Worm (Caenorhabditis elegans) whole organism, L4 larva: ENCODE results near the gene F54E7.9.

Experiments
- Y48G9A.11 ChIP-seq: fragments of 200-800 bp; sonication (Bioruptor generic); IDR thresholded peaks from 2 replicates; pipeline ENCODE4 v1.3.6; 2022; ENCODE audit warnings: missing genetic modification reagents, missing genetic modification characterization, missing compliant biosample characterization
- ceh-44 ChIP-seq: fragments of 200-800 bp; sonication (Bioruptor generic); IDR thresholded peaks from 2 replicates; pipeline ENCODE4 v1.3.6; 2022; ENCODE audit warnings: missing genetic modification reagents, missing genetic modification characterization, missing compliant biosample characterization
- lin-39 ChIP-seq: fragments of 150-350 bp; optimal IDR thresholded peaks from 2 replicates; lab custom pipeline; 2014; ENCODE audit warnings: missing biosample characterization, missing genetic modification reagents, missing genetic modification characterization
- mdl-1 ChIP-seq, 2 experiments: fragments of 150-350 bp in 1 of 2; sonication (generic microtip) in 1 of 2; optimal IDR thresholded peaks; 2 replicates each; lab custom pipeline; 2014 to 2017; ENCODE audit warnings: missing biosample characterization in 2 of 2, missing genetic modification characterization in 2 of 2
- mes-2 ChIP-seq: sonication (generic microtip); optimal IDR thresholded peaks from 2 replicates; lab custom pipeline; 2016; ENCODE audit warnings: missing genotype, mild to moderate bottlenecking, missing genetic modification characterization, missing compliant biosample characterization; ENCODE audit not compliant: poor library complexity, severe bottlenecking
- nhr-10 ChIP-seq: fragments of 150-350 bp; optimal IDR thresholded peaks from 2 replicates; lab custom pipeline; 2014; ENCODE audit warnings: missing biosample characterization, missing genetic modification characterization
- nhr-237 ChIP-seq: sonication (generic microtip); optimal IDR thresholded peaks from 2 replicates; lab custom pipeline; 2017; ENCODE audit warnings: missing biosample characterization, missing genetic modification characterization
- nhr-28 ChIP-seq: fragments of 150-350 bp; optimal IDR thresholded peaks from 2 replicates; lab custom pipeline; 2014; ENCODE audit warnings: missing biosample characterization, missing genetic modification characterization
- nhr-42 ChIP-seq: fragments of 200-800 bp; sonication (Bioruptor generic); IDR thresholded peaks from 2 replicates; pipeline ENCODE4 v1.3.6; 2022; ENCODE audit warnings: missing genetic modification characterization, missing compliant biosample characterization
- pqm-1 ChIP-seq: sonication (generic microtip); optimal IDR thresholded peaks from 2 replicates; lab custom pipeline; 2017; ENCODE audit warnings: missing biosample characterization, missing genetic modification characterization
- unc-39 ChIP-seq: sonication (generic microtip); optimal IDR thresholded peaks from 2 replicates; lab custom pipeline; 2017; ENCODE audit warnings: missing biosample characterization, missing genetic modification characterization
- unc-62 ChIP-seq, 3 experiments: fragments of 150-350 bp in 1 of 3; sonication (generic microtip); optimal IDR thresholded peaks in 2 of 3; peaks in 1 of 3; 1 replicate in 1 of 3; 2 replicates in 2 of 3; lab custom pipeline; 2014 to 2017; ENCODE audit warnings: missing biosample characterization in 3 of 3, missing genetic modification characterization in 3 of 3, missing genetic modification reagents in 3 of 3, missing genotype in 1 of 3
- zip-2 ChIP-seq: fragments of 150-350 bp; optimal IDR thresholded peaks from 2 replicates; lab custom pipeline; 2014; ENCODE audit warnings: missing biosample characterization, missing genetic modification characterization
- ztf-11 ChIP-seq: fragments of 150-350 bp; optimal IDR thresholded peaks from 2 replicates; lab custom pipeline; 2014; ENCODE audit warnings: missing biosample characterization, missing genetic modification characterization

DNA sequence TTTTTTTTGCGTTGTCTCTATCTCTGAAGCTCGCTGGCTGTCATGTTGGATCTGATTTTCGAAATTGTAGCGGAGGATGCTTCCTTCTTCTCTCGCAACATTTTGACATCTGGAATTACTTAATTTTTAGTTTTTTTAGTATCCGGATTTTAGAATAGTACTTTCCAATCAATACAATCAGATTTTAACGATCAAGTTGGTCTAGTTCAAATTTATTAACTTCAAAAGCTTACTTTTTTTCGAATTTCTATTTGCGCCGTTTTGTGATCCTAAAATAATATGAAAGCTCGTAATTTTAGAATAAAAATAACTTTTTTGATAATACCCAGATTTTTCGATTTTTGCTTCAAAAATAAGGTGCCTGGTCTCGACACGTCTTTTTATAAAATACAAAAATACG, 32.4 kb upstream of the F54E7.9 start, which contains the start of gene B0336.12:
- TF ChIP-seq unc-39 (tag; lab: Kevin White, UChicago), result no peak
- TF ChIP-seq pqm-1 (tag; lab: Kevin White, UChicago), result no peak
- TF ChIP-seq mes-2, result no peak
- no peak for TF ChIP-seq nhr-237 (tag; lab: Kevin White, UChicago)
- TF ChIP-seq unc-62 (GFP tag; optimal IDR thresholded peaks at IDR 0.05 in 1 of 2; lab: Kevin White, UChicago), result no peak
- TF ChIP-seq unc-62 (tag; optimal IDR thresholded peaks at IDR 0.05; lab: Kevin White, UChicago), result no peak
- TF ChIP-seq Y48G9A.11, result no peak
- no peak for TF ChIP-seq mdl-1 (tag; optimal IDR thresholded peaks at IDR 0.05; lab: Kevin White, UChicago)
- no peak for TF ChIP-seq lin-39
- TF ChIP-seq nhr-28 (tag; lab: Kevin White, UChicago), result no peak
- TF ChIP-seq ztf-11 (tag; lab: Kevin White, UChicago), result no peak
- no peak for TF ChIP-seq nhr-10 (tag; lab: Kevin White, UChicago)
- TF ChIP-seq nhr-42 (GFP tag; lab: Robert Waterston, UW), result no peak
- no peak for TF ChIP-seq zip-2 (tag; lab: Kevin White, UChicago)
- TF ChIP-seq ceh-44, result no peak
